Fruit fly (Drosophila melanogaster) whole organism, embryonic: ENCODE measurements around the gene Eip63E.

Experiments used
- Adf1 ChIP-seq: fragments of 200-800 bp; sonication (Bioruptor generic); IDR thresholded peaks from 2 replicates; pipeline ENCODE4 v1.3.6; 2022; ENCODE audit warnings: missing biosample characterization, missing genetic modification characterization
- Aef1 ChIP-seq: fragments of 200-800 bp; sonication (Bioruptor generic); IDR thresholded peaks from 3 replicates; pipeline ENCODE4 v1.3.6; 2022; ENCODE audit warnings: missing biosample characterization, missing genetic modification characterization
- Atf3 ChIP-seq: fragments of 200-800 bp; sonication (Bioruptor generic); optimal IDR thresholded peaks from 3 replicates; lab custom pipeline; 2016; ENCODE audit warnings: missing biosample characterization, missing genetic modification characterization
- CG11093 ChIP-seq: fragments of 200-800 bp; sonication (Bioruptor generic); IDR thresholded peaks from 3 replicates; pipeline ENCODE4 v1.3.6; 2022; ENCODE audit warnings: missing biosample characterization, missing genetic modification characterization
- CG11560 ChIP-seq: fragments of 200-800 bp; sonication (Bioruptor generic); IDR thresholded peaks from 3 replicates; pipeline ENCODE4 v1.3.6; 2022; ENCODE audit warnings: missing biosample characterization, missing genetic modification characterization
- CG13894 ChIP-seq: fragments of 200-800 bp; sonication (Bioruptor generic); optimal IDR thresholded peaks from 3 replicates; lab custom pipeline; 2018; ENCODE audit warnings: missing biosample characterization, mild to moderate bottlenecking, missing genetic modification characterization, moderate library complexity
- CG14860 ChIP-seq: fragments of 200-800 bp; sonication (Bioruptor generic); IDR thresholded peaks from 3 replicates; pipeline ENCODE4 v1.3.6; 2022; ENCODE audit warnings: missing biosample characterization, missing genetic modification characterization; ENCODE audit not compliant: partially characterized antibody
- CG15601 ChIP-seq: fragments of 200-800 bp; sonication (Bioruptor generic); optimal IDR thresholded peaks from 3 replicates; lab custom pipeline; 2019; ENCODE audit warnings: missing biosample characterization, mild to moderate bottlenecking, missing genetic modification characterization, moderate library complexity
- CG16863 ChIP-seq: fragments of 200-800 bp; sonication (Bioruptor generic); optimal IDR thresholded peaks from 3 replicates; lab custom pipeline; 2016; ENCODE audit warnings: missing biosample characterization, missing genetic modification characterization
- CG2120 ChIP-seq: fragments of 200-800 bp; sonication (Bioruptor generic); optimal IDR thresholded peaks from 3 replicates; lab custom pipeline; 2016; ENCODE audit warnings: missing biosample characterization, missing genetic modification characterization
- CG30020 ChIP-seq: fragments of 200-800 bp; optimal IDR thresholded peaks from 2 replicates; lab custom pipeline; 2019; ENCODE audit warnings: missing biosample characterization, mild to moderate bottlenecking, missing genetic modification characterization, moderate library complexity
- CG32532 ChIP-seq: fragments of 200-800 bp; sonication (Bioruptor generic); IDR thresholded peaks from 2 replicates; pipeline ENCODE4 v1.3.6; 2022; ENCODE audit warnings: missing biosample characterization, missing genetic modification characterization
- CG4730 ChIP-seq: fragments of 200-800 bp; sonication (Bioruptor generic); IDR thresholded peaks from 2 replicates; pipeline ENCODE4 v1.3.6; 2022; ENCODE audit warnings: missing biosample characterization, missing genetic modification characterization
- CG8290 ChIP-seq, 3 experiments: fragments of 200-800 bp; sonication (Bioruptor generic); optimal IDR thresholded peaks; 2 replicates each; lab custom pipeline; 2016 to 2019; ENCODE audit warnings: missing biosample characterization in 3 of 3, missing genetic modification characterization in 3 of 3, mild to moderate bottlenecking in 2 of 3, moderate library complexity in 1 of 3
- CkIIα-i1 ChIP-seq: fragments of 200-800 bp; sonication (Bioruptor generic); IDR thresholded peaks from 2 replicates; pipeline ENCODE4 v1.3.6; 2022; ENCODE audit warnings: missing biosample characterization, missing genetic modification characterization
- D19A ChIP-seq: fragments of 200-800 bp; optimal IDR thresholded peaks from 3 replicates; lab custom pipeline; 2019; ENCODE audit warnings: missing biosample characterization, mild to moderate bottlenecking, missing genetic modification characterization, moderate library complexity
- Doc3 ChIP-seq: fragments of 200-800 bp; sonication (Bioruptor generic); IDR thresholded peaks from 3 replicates; pipeline ENCODE4 v1.3.6; 2022; ENCODE audit warnings: missing biosample characterization, missing genetic modification characterization; ENCODE audit not compliant: partially characterized antibody
- Ets65A ChIP-seq: fragments of 200-800 bp; sonication (Bioruptor generic); peaks from one replicate; lab custom pipeline; 2016; ENCODE audit warnings: missing biosample characterization, missing genetic modification characterization
- Hey ChIP-seq: fragments of 200-800 bp; sonication (Bioruptor generic); optimal IDR thresholded peaks from 3 replicates; lab custom pipeline; 2018; ENCODE audit warnings: missing biosample characterization, mild to moderate bottlenecking, missing genetic modification characterization
- Max ChIP-seq: fragments of 200-800 bp; sonication (Bioruptor generic); optimal IDR thresholded peaks from 2 replicates; lab custom pipeline; 2016; ENCODE audit warnings: missing biosample characterization, mild to moderate bottlenecking, missing genetic modification characterization
- Mes4 ChIP-seq: fragments of 200-800 bp; sonication (Bioruptor generic); optimal IDR thresholded peaks from 2 replicates; lab custom pipeline; 2016; ENCODE audit warnings: missing biosample characterization, missing genetic modification characterization
- Mrtf ChIP-seq: fragments of 200-800 bp; sonication (Bioruptor generic); IDR thresholded peaks from 3 replicates; pipeline ENCODE4 v1.3.6; 2022; ENCODE audit warnings: missing biosample characterization, missing genetic modification characterization
- Ptx1 ChIP-seq: fragments of 200-800 bp; sonication (Bioruptor generic); IDR thresholded peaks from 2 replicates; pipeline ENCODE4 v1.3.6; 2022; ENCODE audit warnings: missing biosample characterization, missing genetic modification characterization
- Vsx1 ChIP-seq: fragments of 200-800 bp; sonication (Bioruptor generic); optimal IDR thresholded peaks from 2 replicates; lab custom pipeline; 2017; ENCODE audit warnings: missing biosample characterization, mild to moderate bottlenecking, missing genetic modification characterization, missing genetic modification reagents
- al ChIP-seq: fragments of 200-800 bp; sonication (Bioruptor generic); IDR thresholded peaks from 2 replicates; pipeline ENCODE4 v1.3.6; 2022; ENCODE audit warnings: missing biosample characterization, missing genetic modification characterization
- aop ChIP-seq: fragments of 200-800 bp; sonication (Bioruptor generic); IDR thresholded peaks from 2 replicates; pipeline ENCODE4 v1.3.6; 2022; ENCODE audit warnings: missing biosample characterization, missing genetic modification characterization
- bowl ChIP-seq: fragments of 200-800 bp; sonication (Bioruptor generic); IDR thresholded peaks from 2 replicates; pipeline ENCODE4 v1.3.6; 2022; ENCODE audit warnings: missing biosample characterization, missing genetic modification characterization
- crc ChIP-seq: fragments of 200-800 bp; sonication (Bioruptor generic); optimal IDR thresholded peaks from 2 replicates; lab custom pipeline; 2016; ENCODE audit warnings: missing biosample characterization, missing genetic modification characterization
- croc ChIP-seq: fragments of 200-800 bp; sonication (Bioruptor generic); conservative IDR thresholded peaks from 3 replicates; pipeline ENCODE4 v1.3.6; 2022; ENCODE audit warnings: missing biosample characterization, missing genetic modification characterization
- crp ChIP-seq, 2 experiments: fragments of 200-800 bp; sonication (Bioruptor generic); optimal IDR thresholded peaks; 2 replicates in 1 of 2; 3 replicates in 1 of 2; lab custom pipeline; 2017; ENCODE audit warnings: missing biosample characterization in 2 of 2, missing genetic modification characterization in 2 of 2, mild to moderate bottlenecking in 1 of 2, moderate library complexity in 1 of 2
- cwo ChIP-seq: fragments of 200-800 bp; sonication (Bioruptor generic); optimal IDR thresholded peaks from 3 replicates; lab custom pipeline; 2017; ENCODE audit warnings: missing biosample characterization, missing genetic modification characterization, mild to moderate bottlenecking, moderate library complexity, missing genetic modification reagents
- da ChIP-seq: fragments of 200-800 bp; sonication (Bioruptor generic); optimal IDR thresholded peaks from 2 replicates; lab custom pipeline; 2016; ENCODE audit warnings: missing biosample characterization, missing genetic modification characterization
- dpn ChIP-seq, 2 experiments: fragments of 200-800 bp; sonication (Bioruptor generic); optimal IDR thresholded peaks; 3 replicates each; lab custom pipeline; 2016; ENCODE audit warnings: missing biosample characterization in 2 of 2, missing genetic modification characterization in 2 of 2
- fd96Cb ChIP-seq: fragments of 200-800 bp; sonication (Bioruptor generic); optimal IDR thresholded peaks from 2 replicates; lab custom pipeline; 2018; ENCODE audit warnings: missing biosample characterization, mild to moderate bottlenecking, missing genetic modification characterization, moderate library complexity
- ftz-f1 ChIP-seq: fragments of 200-800 bp; sonication (Bioruptor generic); optimal IDR thresholded peaks from 2 replicates; lab custom pipeline; 2016; ENCODE audit warnings: missing biosample characterization, missing genetic modification characterization
- gcm2 ChIP-seq: fragments of 200-800 bp; sonication (Bioruptor generic); optimal IDR thresholded peaks from 2 replicates; lab custom pipeline; 2016; ENCODE audit warnings: missing biosample characterization, missing genetic modification characterization
- gro ChIP-seq: fragments of 200-800 bp; sonication (Bioruptor generic); optimal IDR thresholded peaks from 2 replicates; lab custom pipeline; 2016; ENCODE audit warnings: missing biosample characterization, missing genetic modification characterization
- ken ChIP-seq: fragments of 200-800 bp; sonication (Bioruptor generic); IDR thresholded peaks from 3 replicates; pipeline ENCODE4 v1.3.6; 2022; ENCODE audit warnings: missing biosample characterization, missing genetic modification characterization
- lab ChIP-seq: fragments of 200-800 bp; sonication (Bioruptor generic); optimal IDR thresholded peaks from 3 replicates; lab custom pipeline; 2017; ENCODE audit warnings: missing biosample characterization, missing genetic modification characterization, mild to moderate bottlenecking, moderate library complexity, missing genetic modification reagents
- lola ChIP-seq, 3 experiments: fragments of >200 bp in 2 of 3; fragments of 200-800 bp in 1 of 3; sonication (Bioruptor generic) in 1 of 3; optimal IDR thresholded peaks; 2 replicates each; lab custom pipeline; 2017 to 2019; ENCODE audit warnings: missing biosample characterization in 3 of 3, missing genetic modification characterization in 3 of 3, mild to moderate bottlenecking in 1 of 3, moderate library complexity in 1 of 3
- mirr ChIP-seq: fragments of 200-800 bp; sonication (Bioruptor generic); optimal IDR thresholded peaks from 3 replicates; lab custom pipeline; 2018; ENCODE audit warnings: missing biosample characterization, mild to moderate bottlenecking, missing genetic modification characterization
- pum ChIP-seq: fragments of 200-800 bp; sonication (Bioruptor generic); optimal IDR thresholded peaks from 2 replicates; lab custom pipeline; 2016; ENCODE audit warnings: missing biosample characterization, missing genetic modification characterization
- scrt ChIP-seq: fragments of 200-800 bp; sonication (Bioruptor generic); optimal IDR thresholded peaks from 2 replicates; lab custom pipeline; 2018; ENCODE audit warnings: missing biosample characterization, mild to moderate bottlenecking, missing genetic modification characterization, moderate library complexity
- sim ChIP-seq: fragments of 200-800 bp; sonication (Bioruptor generic); IDR thresholded peaks from 2 replicates; pipeline ENCODE4 v1.3.6; 2022; ENCODE audit warnings: missing biosample characterization, missing genetic modification characterization
- sna ChIP-seq: fragments of 200-800 bp; sonication (Bioruptor generic); IDR thresholded peaks from 2 replicates; pipeline ENCODE4 v1.3.6; 2022; ENCODE audit warnings: missing biosample characterization, missing genetic modification characterization; ENCODE audit not compliant: partially characterized antibody
- so ChIP-seq: fragments of 200-800 bp; sonication (Bioruptor generic); IDR thresholded peaks from 3 replicates; pipeline ENCODE4 v1.3.6; 2022; ENCODE audit warnings: missing biosample characterization, missing genetic modification characterization
- sr ChIP-seq: fragments of 200-800 bp; sonication (Bioruptor generic); IDR thresholded peaks from 3 replicates; pipeline ENCODE4 v1.3.6; 2022; ENCODE audit warnings: missing biosample characterization, missing genetic modification characterization
- tin ChIP-seq: fragments of 200-800 bp; sonication (Bioruptor generic); optimal IDR thresholded peaks from 3 replicates; lab custom pipeline; 2016; ENCODE audit warnings: missing biosample characterization, missing genetic modification characterization
- tll ChIP-seq, 2 experiments: fragments of 200-800 bp in 1 of 2; fragments of >200 bp in 1 of 2; sonication (Bioruptor generic) in 1 of 2; optimal IDR thresholded peaks; 2 replicates each; lab custom pipeline; 2017 to 2019; ENCODE audit warnings: missing biosample characterization in 2 of 2, missing genetic modification characterization in 2 of 2, mild to moderate bottlenecking in 1 of 2, moderate library complexity in 1 of 2
- twi ChIP-seq: fragments of 200-800 bp; optimal IDR thresholded peaks from 2 replicates; lab custom pipeline; 2019; ENCODE audit warnings: missing biosample characterization, mild to moderate bottlenecking, missing genetic modification characterization, moderate library complexity

The Eip63E gene

DNA sequence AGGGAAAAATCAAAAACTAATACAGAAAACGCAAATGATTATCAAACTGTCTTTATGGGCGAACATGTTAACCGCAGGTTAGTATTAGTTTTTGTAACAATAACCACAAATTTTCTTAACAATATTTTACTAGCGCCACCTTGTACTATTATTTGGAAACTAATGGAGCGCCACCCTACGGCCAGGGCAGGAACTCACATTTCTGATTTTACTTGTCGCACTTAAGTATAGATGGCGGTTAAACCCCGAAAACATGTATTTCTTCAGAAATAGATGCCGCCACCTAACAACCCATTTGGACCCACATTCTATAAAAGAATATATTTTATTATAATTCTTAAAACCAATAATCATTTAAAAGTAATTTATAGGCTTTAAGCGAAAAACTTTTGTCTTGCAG is 100.8 kb downstream of the Eip63E start (continued):
- TF ChIP-seq CkIIα-i1 (GFP tag; lab: Robert Waterston, UW) (no peak), sna (GFP tag; lab: Robert Waterston, UW) (no peak), aop (GFP tag; lab: Robert Waterston, UW) (0 out of 2 replicates have a peak, but pooled peaks have one; percentile 7), ken (peak; percentile 84), tll (GFP tag; optimal IDR thresholded peaks at IDR 0.05; lab: Kevin White, UChicago) (no peak), Mes4 (peak; percentile 67), scrt (peak; percentile 7), dpn (GFP tag; optimal IDR thresholded peaks at IDR 0.05; lab: Kevin White, UChicago) (peak; percentile 75 to 91), mirr (GFP tag; lab: Kevin White, UChicago) (peak; percentile 41), gcm2 (GFP tag; lab: Kevin White, UChicago) (peak; percentile 6), bowl (no peak), crp (GFP tag; optimal IDR thresholded peaks at IDR 0.05; lab: Kevin White, UChicago) (no peak), CG4730 (GFP tag; lab: Robert Waterston, UW) (peak; percentile 64), CG13894 (tag; lab: Kevin White, UChicago) (peak; percentile 72), Max (GFP tag; lab: Kevin White, UChicago) (no peak), CG32532 (GFP tag; lab: Robert Waterston, UW) (peak; percentile 95), cwo (GFP tag; lab: Kevin White, UChicago) (no peak), fd96Cb (peak; percentile 63), so (GFP tag; lab: Robert Waterston, UW) (no peak), Hey (tag; lab: Kevin White, UChicago) (no peak), Vsx1 (peak; percentile 43), Adf1 (GFP tag; lab: Robert Waterston, UW) (no peak), sim (no peak), Mrtf (GFP tag; lab: Robert Waterston, UW) (peak; percentile 84), lola (GFP tag; optimal IDR thresholded peaks at IDR 0.05; lab: Kevin White, UChicago) (peak in 1 of 3 experiments; percentile 51), lab (GFP tag; lab: Kevin White, UChicago) (peak; percentile 72), al (GFP tag; lab: Robert Waterston, UW) (peak; percentile 61; the same call in 1 of the 2 replicates), tin (GFP tag; lab: Kevin White, UChicago) (peak; percentile 91), CG16863 (GFP tag; lab: Kevin White, UChicago) (peak; percentile 81), CG15601 (tag; lab: Kevin White, UChicago) (peak; percentile 68), da (GFP tag; lab: Kevin White, UChicago) (peak; percentile 72), sr (GFP tag; lab: Robert Waterston, UW) (peak; percentile 39; the same call in 1 of the 3 replicates), D19A (tag; lab: Kevin White, UChicago) (peak; percentile 62), gro (GFP tag; lab: Kevin White, UChicago) (peak; percentile 46), CG11093 (GFP tag; lab: Robert Waterston, UW) (peak; percentile 46; the same call in 1 of the 3 replicates), CG14860 (GFP tag; lab: Robert Waterston, UW) (no peak), twi (tag; lab: Kevin White, UChicago) (peak; percentile 70), ftz-f1 (GFP tag; lab: Kevin White, UChicago) (peak; percentile 22), CG2120 (GFP tag; lab: Kevin White, UChicago) (peak; percentile 86), CG11560 (peak; percentile 71; the same call in 2 of the 3 replicates), pum (GFP tag; lab: Kevin White, UChicago) (peak; percentile 82), Ets65A (peak; percentile 97), Doc3 (GFP tag; lab: Robert Waterston, UW) (no peak), Ptx1 (peak; percentile 89), Aef1 (GFP tag; lab: Robert Waterston, UW) (peak; percentile 76; the same call in 2 of the 3 replicates), crc (GFP tag; lab: Kevin White, UChicago) (no peak), CG8290 (GFP tag; optimal IDR thresholded peaks at IDR 0.05; lab: Kevin White, UChicago) (peak; percentile 78), CG8290 (tag; optimal IDR thresholded peaks at IDR 0.05; lab: Kevin White, UChicago) (peak in 1 of 2 experiments; percentile 86), Atf3 (GFP tag; lab: Kevin White, UChicago) (peak; percentile 65), CG30020 (tag; lab: Kevin White, UChicago) (no peak), croc (GFP tag; lab: Robert Waterston, UW) (peak; percentile 73)
